Fruit fly (Drosophila melanogaster): ENCODE results near the gene Prosbeta2R1.

- no peak for TF ChIP-seq OdsH (GFP tag; optimal IDR thresholded peaks at IDR 0.05)
- TF ChIP-seq Rel (GFP tag; optimal IDR thresholded peaks at IDR 0.05): no peak
- no peak for TF ChIP-seq Rel (tag; optimal IDR thresholded peaks at IDR 0.05)
- no peak for TF ChIP-seq lola (GFP tag; optimal IDR thresholded peaks at IDR 0.05)
- no peak for TF ChIP-seq br (GFP tag; optimal IDR thresholded peaks at IDR 0.05)
Measured at dm6 chrX:5808654-5809053, at the start of gene Prosbeta2R1.

Measured in whole organism, wandering third instar larva.